Fruit fly (Drosophila melanogaster): ENCODE results near the gene CG13895.

dm6 chr3L:721863-722262 is 13.9 kb upstream of the CG13895 start:
- TF ChIP-seq Hand (GFP tag; optimal IDR thresholded peaks at IDR 0.05) = no peak
- TF ChIP-seq CG4424 (GFP tag; optimal IDR thresholded peaks at IDR 0.05) = no peak
- TF ChIP-seq CkIIα-i1 (GFP tag; IDR thresholded peaks at IDR 0.05) = no peak
- no peak for TF ChIP-seq CG18262 (tag; optimal IDR thresholded peaks at IDR 0.05)
- no peak for TF ChIP-seq CG34422 (GFP tag; IDR thresholded peaks at IDR 0.05)
- TF ChIP-seq B-H1 (GFP tag; IDR thresholded peaks at IDR 0.05) = no peak

Measured in whole organism, embryonic.